Fruit fly (Drosophila melanogaster) whole organism, embryonic: ENCODE data around the gene CG8562.
A peak's percentile ranks its signal among the peaks of the same experiment; 100 is the strongest.

Experiments used
- ATbp ChIP-seq: fragments of 200-800 bp; sonication (Bioruptor generic); optimal IDR thresholded peaks from 2 replicates; lab custom pipeline; 2017; ENCODE audit warnings: missing biosample characterization, mild to moderate bottlenecking, missing genetic modification characterization, missing genetic modification reagents
- Abd-B ChIP-seq: fragments of 200-800 bp; sonication (Bioruptor generic); optimal IDR thresholded peaks from 2 replicates; lab custom pipeline; 2018; ENCODE audit warnings: missing biosample characterization, mild to moderate bottlenecking, missing genetic modification characterization, moderate library complexity
- Aef1 ChIP-seq: fragments of 200-800 bp; sonication (Bioruptor generic); IDR thresholded peaks from 3 replicates; pipeline ENCODE4 v1.3.6; 2022; ENCODE audit warnings: missing biosample characterization, missing genetic modification characterization
- Asciz ChIP-seq: fragments of 200-800 bp; sonication (Bioruptor generic); optimal IDR thresholded peaks from 2 replicates; lab custom pipeline; 2017; ENCODE audit warnings: missing biosample characterization, mild to moderate bottlenecking, missing genetic modification characterization, missing genetic modification reagents
- CG10366 ChIP-seq: fragments of 200-800 bp; sonication (Bioruptor generic); IDR thresholded peaks from 2 replicates; pipeline ENCODE4 v1.3.6; 2022; ENCODE audit warnings: missing biosample characterization, missing genetic modification characterization
- CG11504 ChIP-seq: fragments of 200-800 bp; sonication (Bioruptor generic); optimal IDR thresholded peaks from 3 replicates; lab custom pipeline; 2019; ENCODE audit warnings: missing biosample characterization, mild to moderate bottlenecking, missing genetic modification characterization, moderate library complexity
- CG11696 ChIP-seq: fragments of 200-800 bp; sonication (Bioruptor generic); IDR thresholded peaks from 2 replicates; pipeline ENCODE4 v1.3.6; 2022; ENCODE audit warnings: missing biosample characterization, missing genetic modification characterization
- CG14441 ChIP-seq: fragments of 200-800 bp; sonication (Bioruptor generic); IDR thresholded peaks from 2 replicates; pipeline ENCODE4 v1.3.6; 2022; ENCODE audit warnings: missing biosample characterization, missing genetic modification characterization
- CG15479 ChIP-seq: fragments of 200-800 bp; sonication (Bioruptor generic); optimal IDR thresholded peaks from 3 replicates; lab custom pipeline; 2019; ENCODE audit warnings: missing biosample characterization, mild to moderate bottlenecking, missing genetic modification characterization, moderate library complexity
- CG16779 ChIP-seq: fragments of 200-800 bp; sonication (Bioruptor generic); IDR thresholded peaks from 2 replicates; pipeline ENCODE4 v1.3.6; 2022; ENCODE audit warnings: missing biosample characterization, missing genetic modification characterization
- CG16815 ChIP-seq: fragments of 200-800 bp; sonication (Bioruptor generic); optimal IDR thresholded peaks from 3 replicates; lab custom pipeline; 2017; ENCODE audit warnings: missing biosample characterization, mild to moderate bottlenecking, missing genetic modification characterization
- CG18764 ChIP-seq: fragments of 200-800 bp; sonication (Bioruptor generic); optimal IDR thresholded peaks from 3 replicates; lab custom pipeline; 2016; ENCODE audit warnings: missing biosample characterization, missing genetic modification characterization
- CG31365 ChIP-seq: fragments of 200-800 bp; sonication (Bioruptor generic); optimal IDR thresholded peaks from 2 replicates; lab custom pipeline; 2018; ENCODE audit warnings: missing biosample characterization, mild to moderate bottlenecking, missing genetic modification characterization
- CG33213 ChIP-seq: fragments of 200-800 bp; sonication (Bioruptor generic); optimal IDR thresholded peaks from 3 replicates; lab custom pipeline; 2016; ENCODE audit warnings: missing biosample characterization, missing genetic modification characterization
- CG3847 ChIP-seq: fragments of 200-800 bp; sonication (Bioruptor generic); IDR thresholded peaks from 2 replicates; pipeline ENCODE4 v1.3.6; 2022; ENCODE audit warnings: missing biosample characterization, missing genetic modification characterization
- CG6813 ChIP-seq: fragments of 200-800 bp; sonication (Bioruptor generic); optimal IDR thresholded peaks from 2 replicates; lab custom pipeline; 2017; ENCODE audit warnings: missing biosample characterization, missing genetic modification characterization, mild to moderate bottlenecking, moderate library complexity, missing genetic modification reagents
- CG6854 ChIP-seq: fragments of 200-800 bp; sonication (Bioruptor generic); optimal IDR thresholded peaks from 3 replicates; lab custom pipeline; 2017; ENCODE audit warnings: missing biosample characterization, mild to moderate bottlenecking, missing genetic modification characterization
- CG9609 ChIP-seq: fragments of 200-800 bp; sonication (Bioruptor generic); optimal IDR thresholded peaks from 3 replicates; lab custom pipeline; 2016; ENCODE audit warnings: missing biosample characterization, missing genetic modification characterization
- CkIIα-i1 ChIP-seq: fragments of 200-800 bp; sonication (Bioruptor generic); IDR thresholded peaks from 2 replicates; pipeline ENCODE4 v1.3.6; 2022; ENCODE audit warnings: missing biosample characterization, missing genetic modification characterization
- D ChIP-seq, 2 experiments: fragments of 200-800 bp in 1 of 2; fragments of >200 bp in 1 of 2; sonication (Bioruptor generic) in 1 of 2; optimal IDR thresholded peaks; 2 replicates in 1 of 2; 3 replicates in 1 of 2; lab custom pipeline; 2017; ENCODE audit warnings: mild to moderate bottlenecking in 1 of 2, missing biosample characterization in 1 of 2, missing genetic modification characterization in 1 of 2, missing genetic modification reagents in 1 of 2
- Dll ChIP-seq: fragments of 200-800 bp; sonication (Bioruptor generic); IDR thresholded peaks from 4 replicates; pipeline ENCODE4 v1.3.6; 2022; ENCODE audit warnings: missing biosample characterization, missing genetic modification characterization; ENCODE audit not compliant: partially characterized antibody
- Fer3 ChIP-seq: fragments of 200-800 bp; sonication (Bioruptor generic); optimal IDR thresholded peaks from 2 replicates; lab custom pipeline; 2018; ENCODE audit warnings: missing biosample characterization, mild to moderate bottlenecking, missing genetic modification characterization, moderate library complexity
- Gsc ChIP-seq: fragments of 200-800 bp; sonication (Bioruptor generic); IDR thresholded peaks from 2 replicates; pipeline ENCODE4 v1.3.6; 2022; ENCODE audit warnings: missing biosample characterization, missing genetic modification characterization
- HLH54F ChIP-seq: fragments of 200-800 bp; sonication (Bioruptor generic); optimal IDR thresholded peaks from 3 replicates; lab custom pipeline; 2016; ENCODE audit warnings: missing biosample characterization, missing genetic modification characterization
- Hand ChIP-seq: fragments of 200-800 bp; sonication (Bioruptor generic); optimal IDR thresholded peaks from 2 replicates; lab custom pipeline; 2017; ENCODE audit warnings: mild to moderate bottlenecking, missing biosample characterization, missing genetic modification reagents, missing genetic modification characterization
- HmgD ChIP-seq: fragments of 200-800 bp; sonication (Bioruptor generic); optimal IDR thresholded peaks from 3 replicates; lab custom pipeline; 2016; ENCODE audit warnings: missing biosample characterization, missing genetic modification characterization
- MESR4 ChIP-seq: fragments of 200-800 bp; sonication (Bioruptor generic); optimal IDR thresholded peaks from 2 replicates; lab custom pipeline; 2018; ENCODE audit warnings: missing biosample characterization, mild to moderate bottlenecking, missing genetic modification characterization, moderate library complexity
- Mes4 ChIP-seq: fragments of 200-800 bp; sonication (Bioruptor generic); optimal IDR thresholded peaks from 2 replicates; lab custom pipeline; 2016; ENCODE audit warnings: missing biosample characterization, missing genetic modification characterization
- NC2α ChIP-seq: fragments of 200-800 bp; sonication (Bioruptor generic); optimal IDR thresholded peaks from 2 replicates; lab custom pipeline; 2016; ENCODE audit warnings: missing biosample characterization, missing genetic modification characterization
- Oaz ChIP-seq: fragments of 200-800 bp; sonication (Bioruptor generic); IDR thresholded peaks from 2 replicates; pipeline ENCODE4 v1.3.6; 2022; ENCODE audit warnings: missing biosample characterization, missing genetic modification characterization
- TFAM ChIP-seq: fragments of 200-800 bp; sonication (Bioruptor generic); optimal IDR thresholded peaks from 2 replicates; lab custom pipeline; 2017; ENCODE audit warnings: missing biosample characterization, missing genetic modification characterization, inconsistent platforms
- btn ChIP-seq: fragments of 200-800 bp; sonication (Bioruptor generic); optimal IDR thresholded peaks from 2 replicates; lab custom pipeline; 2016; ENCODE audit warnings: missing biosample characterization, missing genetic modification characterization
- croc ChIP-seq: fragments of 200-800 bp; sonication (Bioruptor generic); conservative IDR thresholded peaks from 3 replicates; pipeline ENCODE4 v1.3.6; 2022; ENCODE audit warnings: missing biosample characterization, missing genetic modification characterization
- da ChIP-seq: fragments of 200-800 bp; sonication (Bioruptor generic); optimal IDR thresholded peaks from 2 replicates; lab custom pipeline; 2016; ENCODE audit warnings: missing biosample characterization, missing genetic modification characterization
- danr ChIP-seq: fragments of 200-800 bp; sonication (Bioruptor generic); IDR thresholded peaks from 2 replicates; pipeline ENCODE4 v1.3.6; 2022; ENCODE audit warnings: missing biosample characterization, missing genetic modification characterization
- fd3F ChIP-seq: fragments of 200-800 bp; sonication (Bioruptor generic); optimal IDR thresholded peaks from 2 replicates; lab custom pipeline; 2018; ENCODE audit warnings: missing biosample characterization, mild to moderate bottlenecking, missing genetic modification characterization, moderate library complexity
- ftz-f1 ChIP-seq: fragments of 200-800 bp; sonication (Bioruptor generic); optimal IDR thresholded peaks from 2 replicates; lab custom pipeline; 2016; ENCODE audit warnings: missing biosample characterization, missing genetic modification characterization
- gro ChIP-seq: fragments of 200-800 bp; sonication (Bioruptor generic); optimal IDR thresholded peaks from 2 replicates; lab custom pipeline; 2016; ENCODE audit warnings: missing biosample characterization, missing genetic modification characterization
- gsb-n ChIP-seq: fragments of 200-800 bp; sonication (Bioruptor generic); optimal IDR thresholded peaks from 3 replicates; lab custom pipeline; 2018; ENCODE audit warnings: missing biosample characterization, mild to moderate bottlenecking, missing genetic modification characterization
- hth ChIP-seq: fragments of >200 bp; optimal IDR thresholded peaks from 2 replicates; lab custom pipeline; 2017; ENCODE audit warnings: inconsistent platforms
- ken ChIP-seq: fragments of 200-800 bp; sonication (Bioruptor generic); IDR thresholded peaks from 3 replicates; pipeline ENCODE4 v1.3.6; 2022; ENCODE audit warnings: missing biosample characterization, missing genetic modification characterization
- kni ChIP-seq: fragments of 200-800 bp; sonication (Bioruptor generic); optimal IDR thresholded peaks from 3 replicates; lab custom pipeline; 2017; ENCODE audit warnings: mild to moderate bottlenecking, missing biosample characterization, missing genetic modification reagents, missing genetic modification characterization
- lilli ChIP-seq: fragments of 200-800 bp; sonication (Bioruptor generic); optimal IDR thresholded peaks from 3 replicates; lab custom pipeline; 2016; ENCODE audit warnings: missing biosample characterization, missing genetic modification characterization
- nau ChIP-seq: fragments of 200-800 bp; sonication (Bioruptor generic); optimal IDR thresholded peaks from 3 replicates; lab custom pipeline; 2017; ENCODE audit warnings: missing biosample characterization, mild to moderate bottlenecking, missing genetic modification characterization, missing genetic modification reagents
- rib ChIP-seq: fragments of 200-800 bp; sonication (Bioruptor generic); IDR thresholded peaks from 2 replicates; pipeline ENCODE4 v1.3.6; 2022; ENCODE audit warnings: missing biosample characterization, missing genetic modification characterization
- run ChIP-seq: fragments of 200-800 bp; sonication (Bioruptor generic); optimal IDR thresholded peaks from 3 replicates; lab custom pipeline; 2018; ENCODE audit warnings: missing biosample characterization, mild to moderate bottlenecking, missing genetic modification characterization
- scrt ChIP-seq: fragments of 200-800 bp; sonication (Bioruptor generic); optimal IDR thresholded peaks from 2 replicates; lab custom pipeline; 2018; ENCODE audit warnings: missing biosample characterization, mild to moderate bottlenecking, missing genetic modification characterization, moderate library complexity
- sd ChIP-seq: fragments of 200-800 bp; sonication (Bioruptor generic); optimal IDR thresholded peaks from 3 replicates; lab custom pipeline; 2018; ENCODE audit warnings: missing biosample characterization, mild to moderate bottlenecking, missing genetic modification characterization, moderate library complexity
- twi ChIP-seq: fragments of 200-800 bp; optimal IDR thresholded peaks from 2 replicates; lab custom pipeline; 2019; ENCODE audit warnings: missing biosample characterization, mild to moderate bottlenecking, missing genetic modification characterization, moderate library complexity
- wor ChIP-seq: fragments of 200-800 bp; sonication (Bioruptor generic); IDR thresholded peaks from 2 replicates; pipeline ENCODE4 v1.3.6; 2022; ENCODE audit warnings: missing biosample characterization, missing genetic modification characterization

CG8562 gene

DNA sequence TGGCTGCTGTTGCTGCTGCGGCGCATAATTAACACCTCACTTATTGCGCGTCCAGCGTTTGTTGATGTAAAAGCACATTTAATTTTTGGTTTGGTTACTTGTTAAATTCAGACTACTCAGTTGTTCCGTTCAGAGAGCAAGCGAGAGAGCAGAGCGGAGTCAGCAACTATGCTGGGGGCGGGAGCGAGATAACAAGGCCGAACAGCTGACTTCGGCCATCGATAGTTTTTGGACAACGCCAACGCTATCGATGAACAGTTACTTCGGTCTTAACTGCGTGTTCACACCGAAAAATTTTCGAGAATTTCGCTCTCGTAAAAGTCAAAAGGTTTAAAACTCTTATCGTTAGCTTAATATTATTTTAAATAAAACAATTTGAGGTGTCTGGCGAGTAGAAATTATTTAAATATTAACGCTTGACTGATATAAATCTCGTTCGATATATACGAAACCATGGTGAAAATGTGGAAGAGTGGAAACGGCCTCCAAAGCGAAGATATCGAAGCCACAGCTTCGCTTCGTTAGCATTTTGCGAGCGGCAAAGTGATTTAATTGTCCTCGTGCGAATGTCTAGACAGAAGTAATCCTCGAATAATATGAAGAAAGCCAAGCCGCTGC is 16.6 kb upstream of the CG8562 start, which contains the start of the genes SMSr and smid (continued):
- peak; percentile 55 for TF ChIP-seq scrt (GFP tag; lab: Kevin White, UChicago)
- TF ChIP-seq fd3F: peak; percentile 3
- TF ChIP-seq CG16815 (GFP tag; lab: Kevin White, UChicago): peak; percentile 19
- no peak for TF ChIP-seq CG6854 (GFP tag; lab: Kevin White, UChicago)
- no peak for TF ChIP-seq TFAM (GFP tag; lab: Kevin White, UChicago)
- no peak for TF ChIP-seq CG16779 (GFP tag; lab: Robert Waterston, UW)
- TF ChIP-seq Gsc (GFP tag; lab: Robert Waterston, UW): no peak
- TF ChIP-seq danr: peak; percentile 50; the same call in 1 of the 2 replicates
- TF ChIP-seq Fer3 (tag; lab: Kevin White, UChicago): peak; percentile 39
- TF ChIP-seq CkIIα-i1 (GFP tag; lab: Robert Waterston, UW): no peak
- TF ChIP-seq nau (GFP tag; lab: Kevin White, UChicago): no peak
- no peak for TF ChIP-seq Asciz (GFP tag; lab: Kevin White, UChicago)
- TF ChIP-seq CG14441 (GFP tag; lab: Robert Waterston, UW): peak; percentile 44
- no peak for TF ChIP-seq Oaz
- TF ChIP-seq ftz-f1: peak; percentile 85
- no peak for TF ChIP-seq run
- TF ChIP-seq CG6813 (GFP tag; lab: Kevin White, UChicago): no peak
- no peak for TF ChIP-seq hth
- no peak for TF ChIP-seq CG33213 (GFP tag; lab: Kevin White, UChicago)
- peak; percentile 73 for TF ChIP-seq CG11504
- peak; percentile 56 for TF ChIP-seq MESR4 (GFP tag; lab: Kevin White, UChicago)
- peak; percentile 66 for TF ChIP-seq Aef1 (GFP tag; lab: Robert Waterston, UW)
- no peak for TF ChIP-seq D (optimal IDR thresholded peaks at IDR 0.05; lab: Kevin White, UChicago)
- TF ChIP-seq D (GFP tag; optimal IDR thresholded peaks at IDR 0.05; lab: Kevin White, UChicago): peak; percentile 28
- TF ChIP-seq CG3847: peak; percentile 47; the same call in 1 of the 2 replicates
- TF ChIP-seq CG10366 (GFP tag; lab: Robert Waterston, UW): peak; percentile 46; the same call in 1 of the 2 replicates
- TF ChIP-seq CG15479 (GFP tag; lab: Kevin White, UChicago): no peak
- TF ChIP-seq CG11696 (GFP tag; lab: Robert Waterston, UW): no peak
- TF ChIP-seq CG18764 (GFP tag; lab: Kevin White, UChicago): peak; percentile 40
- no peak for TF ChIP-seq btn (GFP tag; lab: Kevin White, UChicago)
- no peak for TF ChIP-seq ATbp (GFP tag; lab: Kevin White, UChicago)
- no peak; the same call in 2 of the 3 replicates for TF ChIP-seq croc
- TF ChIP-seq twi (tag; lab: Kevin White, UChicago): peak; percentile 42
- TF ChIP-seq HmgD: no peak
- peak; percentile 10 for TF ChIP-seq Hand (GFP tag; lab: Kevin White, UChicago)
- peak; percentile 47 for TF ChIP-seq kni
- peak; percentile 20 for TF ChIP-seq CG9609 (GFP tag; lab: Kevin White, UChicago)
- TF ChIP-seq sd (tag; lab: Kevin White, UChicago): peak; percentile 68
- no peak for TF ChIP-seq gro (GFP tag; lab: Kevin White, UChicago)
- peak; percentile 81 for TF ChIP-seq lilli (GFP tag; lab: Kevin White, UChicago)
- TF ChIP-seq da (GFP tag; lab: Kevin White, UChicago): no peak
- no peak for TF ChIP-seq wor
- 0 out of 3 replicates have a peak, but pooled peaks have one; percentile 55 for TF ChIP-seq ken (GFP tag; lab: Robert Waterston, UW)
- TF ChIP-seq Abd-B (GFP tag; lab: Kevin White, UChicago): no peak
- TF ChIP-seq CG31365 (tag; lab: Kevin White, UChicago): no peak
- no peak for TF ChIP-seq Mes4
- peak; percentile 91 for TF ChIP-seq Dll (GFP tag; lab: Robert Waterston, UW)
- TF ChIP-seq gsb-n (tag; lab: Kevin White, UChicago): peak; percentile 65
- peak; percentile 55 for TF ChIP-seq HLH54F (GFP tag; lab: Kevin White, UChicago)
- TF ChIP-seq NC2α: no peak
- no peak for TF ChIP-seq rib
